Worm (Caenorhabditis elegans): ENCODE measurements around the gene srw-11.
"Not testable (repeated sequence)": the region's sequence is repeated elsewhere in the genome, so short reads cannot be mapped to it uniquely, and the experiment has no call there.

DNA sequence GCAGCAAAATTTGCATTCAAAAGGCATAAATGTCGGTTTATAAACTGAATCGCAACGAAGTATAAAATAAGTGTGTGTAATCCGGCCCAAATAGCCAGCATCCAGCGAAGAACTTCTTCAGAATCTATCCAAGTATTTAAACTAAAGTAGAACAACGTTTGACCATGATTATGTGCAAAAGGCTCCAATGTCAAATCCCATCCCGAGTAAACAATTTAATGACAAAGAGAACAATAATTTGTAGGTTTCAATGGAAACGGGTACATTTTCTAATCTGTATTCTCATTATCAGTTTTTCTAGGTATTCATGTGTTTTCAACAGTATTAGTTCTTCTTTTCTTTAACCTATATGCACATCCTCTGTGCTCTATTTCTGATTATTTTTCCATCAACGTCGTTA lies 32.4 kb downstream of the srw-11 start, which contains the start of gene C41G6.12:
- not testable (repeated sequence) for TF ChIP-seq ceh-24 (tag; optimal IDR thresholded peaks at IDR 0.05); fkh-10 (GFP tag; optimal IDR thresholded peaks at IDR 0.05); ttx-3 (tag; optimal IDR thresholded peaks at IDR 0.05); pha-4 (tag; optimal IDR thresholded peaks at IDR 0.05); pha-2 (tag; optimal IDR thresholded peaks at IDR 0.05); nfya-1 (tag; optimal IDR thresholded peaks at IDR 0.05); ztf-16 (tag; optimal IDR thresholded peaks at IDR 0.05); unc-86 (tag; optimal IDR thresholded peaks at IDR 0.05); ahr-1 (tag; optimal IDR thresholded peaks at IDR 0.05); hlh-6 (tag; optimal IDR thresholded peaks at IDR 0.05); dve-1 (tag; optimal IDR thresholded peaks at IDR 0.05)
